Fruit fly (Drosophila melanogaster) whole organism, embryonic: ENCODE measurements around the gene CG13616.

Source experiments
- Atf-2 ChIP-seq: fragments of 200-800 bp; sonication (Bioruptor generic); optimal IDR thresholded peaks from 2 replicates; lab custom pipeline; 2016; ENCODE audit warnings: missing biosample characterization, missing genetic modification characterization
- Awh ChIP-seq: fragments of 200-800 bp; sonication (Bioruptor generic); IDR thresholded peaks from 2 replicates; pipeline ENCODE4, ENCODE4 v1.3.6; 2022; ENCODE audit warnings: missing biosample characterization, missing genetic modification characterization
- CG11085 ChIP-seq: fragments of 200-800 bp; sonication (Bioruptor generic); IDR thresholded peaks from 2 replicates; pipeline ENCODE4 v1.3.6; 2022; ENCODE audit warnings: missing biosample characterization, missing genetic modification characterization
- CG11456 ChIP-seq: fragments of 200-800 bp; sonication (Bioruptor generic); IDR thresholded peaks from 3 replicates; pipeline ENCODE4 v1.3.6; 2022; ENCODE audit warnings: missing biosample characterization, missing genetic modification characterization
- CG11696 ChIP-seq: fragments of 200-800 bp; sonication (Bioruptor generic); IDR thresholded peaks from 2 replicates; pipeline ENCODE4 v1.3.6; 2022; ENCODE audit warnings: missing biosample characterization, missing genetic modification characterization
- CG12659 ChIP-seq: fragments of 200-800 bp; sonication (Bioruptor generic); optimal IDR thresholded peaks from 3 replicates; lab custom pipeline; 2017; ENCODE audit warnings: mild to moderate bottlenecking, missing biosample characterization, missing genetic modification reagents, missing genetic modification characterization
- CG14441 ChIP-seq: fragments of 200-800 bp; sonication (Bioruptor generic); IDR thresholded peaks from 2 replicates; pipeline ENCODE4 v1.3.6; 2022; ENCODE audit warnings: missing biosample characterization, missing genetic modification characterization
- CG15269 ChIP-seq: fragments of 200-800 bp; sonication (Bioruptor generic); optimal IDR thresholded peaks from 2 replicates; lab custom pipeline; 2018; ENCODE audit warnings: missing biosample characterization, mild to moderate bottlenecking, missing genetic modification characterization, moderate library complexity
- CG15696 ChIP-seq: fragments of 200-800 bp; sonication (Bioruptor generic); optimal IDR thresholded peaks from 2 replicates; lab custom pipeline; 2019; ENCODE audit warnings: missing biosample characterization, mild to moderate bottlenecking, missing genetic modification characterization, moderate library complexity
- CG16813 ChIP-seq: fragments of 200-800 bp; sonication (Bioruptor generic); IDR thresholded peaks from 3 replicates; pipeline ENCODE4 v1.3.6; 2022; ENCODE audit warnings: missing biosample characterization, missing genetic modification characterization; ENCODE audit not compliant: partially characterized antibody
- CG2202 ChIP-seq: fragments of 200-800 bp; sonication (Bioruptor generic); optimal IDR thresholded peaks from 2 replicates; lab custom pipeline; 2018; ENCODE audit warnings: missing biosample characterization, mild to moderate bottlenecking, missing genetic modification characterization
- CG31224 ChIP-seq: fragments of 200-800 bp; sonication (Bioruptor generic); IDR thresholded peaks from 2 replicates; pipeline ENCODE4 v1.3.6; 2022; ENCODE audit warnings: missing biosample characterization, missing genetic modification characterization
- CG32772 ChIP-seq: fragments of 200-800 bp; sonication (Bioruptor generic); IDR thresholded peaks from 2 replicates; pipeline ENCODE4 v1.3.6; 2022; ENCODE audit warnings: missing biosample characterization, missing genetic modification characterization
- CG3281 ChIP-seq: fragments of 200-800 bp; sonication (Bioruptor generic); optimal IDR thresholded peaks from 3 replicates; lab custom pipeline; 2017; ENCODE audit warnings: missing biosample characterization, mild to moderate bottlenecking, missing genetic modification characterization
- CG6254 ChIP-seq: fragments of 200-800 bp; sonication (Bioruptor generic); optimal IDR thresholded peaks from 3 replicates; lab custom pipeline; 2017; ENCODE audit warnings: mild to moderate bottlenecking, missing biosample characterization, missing genetic modification reagents, missing genetic modification characterization
- CG6683 ChIP-seq: fragments of 200-800 bp; sonication (Bioruptor generic); optimal IDR thresholded peaks from 2 replicates; lab custom pipeline; 2017; ENCODE audit warnings: missing biosample characterization, mild to moderate bottlenecking, missing genetic modification characterization, missing genetic modification reagents
- CG7928 ChIP-seq: fragments of 200-800 bp; sonication (Bioruptor generic); optimal IDR thresholded peaks from 2 replicates; lab custom pipeline; 2017; ENCODE audit warnings: missing biosample characterization, mild to moderate bottlenecking, missing genetic modification characterization
- CG8281 ChIP-seq: fragments of 200-800 bp; sonication (Bioruptor generic); optimal IDR thresholded peaks from 2 replicates; lab custom pipeline; 2018; ENCODE audit warnings: missing biosample characterization, mild to moderate bottlenecking, missing genetic modification characterization, moderate library complexity
- CG9215 ChIP-seq: fragments of 200-800 bp; sonication (Bioruptor generic); IDR thresholded peaks from 2 replicates; pipeline ENCODE4 v1.3.6; 2022; ENCODE audit warnings: missing biosample characterization, missing genetic modification characterization
- D19B ChIP-seq: fragments of 200-800 bp; sonication (Bioruptor generic); optimal IDR thresholded peaks from 2 replicates; lab custom pipeline; 2017; ENCODE audit warnings: missing biosample characterization, mild to moderate bottlenecking, missing genetic modification characterization
- Dref ChIP-seq: fragments of 200-800 bp; sonication (Bioruptor generic); IDR thresholded peaks from 2 replicates; pipeline ENCODE4 v1.3.6; 2022; ENCODE audit warnings: missing biosample characterization, missing genetic modification characterization
- Drgx ChIP-seq: fragments of 200-800 bp; sonication (Bioruptor generic); IDR thresholded peaks from 2 replicates; pipeline ENCODE4 v1.3.6; 2022; ENCODE audit warnings: missing biosample characterization, missing genetic modification characterization
- Ets65A ChIP-seq: fragments of 200-800 bp; sonication (Bioruptor generic); peaks from one replicate; lab custom pipeline; 2016; ENCODE audit warnings: missing biosample characterization, missing genetic modification characterization
- Fer2 ChIP-seq: fragments of 200-800 bp; sonication (Bioruptor generic); optimal IDR thresholded peaks from 2 replicates; lab custom pipeline; 2018; ENCODE audit warnings: missing biosample characterization, mild to moderate bottlenecking, missing genetic modification characterization, moderate library complexity
- Gug ChIP-seq: fragments of 200-800 bp; sonication (Bioruptor generic); IDR thresholded peaks from 4 replicates; pipeline ENCODE4 v1.3.6; 2022; ENCODE audit warnings: missing biosample characterization, missing genetic modification characterization
- HHEX ChIP-seq: fragments of 200-800 bp; sonication (Bioruptor generic); optimal IDR thresholded peaks from 3 replicates; lab custom pipeline; 2017; ENCODE audit warnings: missing biosample characterization, mild to moderate bottlenecking, missing genetic modification characterization, missing genetic modification reagents
- Hmx ChIP-seq: fragments of 200-800 bp; sonication (Bioruptor generic); optimal IDR thresholded peaks from 2 replicates; lab custom pipeline; 2016; ENCODE audit warnings: missing biosample characterization, missing genetic modification characterization
- NC2α ChIP-seq: fragments of 200-800 bp; sonication (Bioruptor generic); optimal IDR thresholded peaks from 2 replicates; lab custom pipeline; 2016; ENCODE audit warnings: missing biosample characterization, missing genetic modification characterization
- Neu2 ChIP-seq: fragments of 200-800 bp; sonication (Bioruptor generic); optimal IDR thresholded peaks from 3 replicates; lab custom pipeline; 2016; ENCODE audit warnings: missing biosample characterization, missing genetic modification characterization, borderline replicate concordance
- Opbp ChIP-seq: fragments of 200-800 bp; sonication (Bioruptor generic); IDR thresholded peaks from 3 replicates; pipeline ENCODE4 v1.3.6; 2022; ENCODE audit warnings: missing biosample characterization, missing genetic modification characterization; ENCODE audit not compliant: partially characterized antibody
- Trl ChIP-seq, 3 experiments: fragments of >200 bp in 2 of 3; fragments of 200-800 bp in 1 of 3; sonication (Bioruptor generic) in 1 of 3; optimal IDR thresholded peaks; 2 replicates in 1 of 3; 3 replicates in 2 of 3; lab custom pipeline; 2016 to 2017; ENCODE audit warnings: missing biosample characterization in 1 of 3, missing genetic modification characterization in 1 of 3
- aop ChIP-seq: fragments of 200-800 bp; sonication (Bioruptor generic); IDR thresholded peaks from 2 replicates; pipeline ENCODE4 v1.3.6; 2022; ENCODE audit warnings: missing biosample characterization, missing genetic modification characterization
- ato ChIP-seq: fragments of 200-800 bp; sonication (Bioruptor generic); IDR thresholded peaks from 2 replicates; pipeline ENCODE4 v1.3.6; 2022; ENCODE audit warnings: missing biosample characterization, missing genetic modification characterization; ENCODE audit not compliant: partially characterized antibody
- bowl ChIP-seq: fragments of 200-800 bp; sonication (Bioruptor generic); IDR thresholded peaks from 2 replicates; pipeline ENCODE4 v1.3.6; 2022; ENCODE audit warnings: missing biosample characterization, missing genetic modification characterization
- bsh ChIP-seq, 2 experiments: fragments of 200-800 bp; sonication (Bioruptor generic); optimal IDR thresholded peaks; 2 replicates each; lab custom pipeline; 2017 to 2018; ENCODE audit warnings: mild to moderate bottlenecking in 2 of 2, missing biosample characterization in 2 of 2, missing genetic modification characterization in 2 of 2, moderate library complexity in 1 of 2
- btn ChIP-seq: fragments of 200-800 bp; sonication (Bioruptor generic); optimal IDR thresholded peaks from 2 replicates; lab custom pipeline; 2016; ENCODE audit warnings: missing biosample characterization, missing genetic modification characterization
- danr ChIP-seq: fragments of 200-800 bp; sonication (Bioruptor generic); IDR thresholded peaks from 2 replicates; pipeline ENCODE4 v1.3.6; 2022; ENCODE audit warnings: missing biosample characterization, missing genetic modification characterization
- dpn ChIP-seq, 2 experiments: fragments of 200-800 bp; sonication (Bioruptor generic); optimal IDR thresholded peaks; 3 replicates each; lab custom pipeline; 2016; ENCODE audit warnings: missing biosample characterization in 2 of 2, missing genetic modification characterization in 2 of 2
- gcm2 ChIP-seq: fragments of 200-800 bp; sonication (Bioruptor generic); optimal IDR thresholded peaks from 2 replicates; lab custom pipeline; 2016; ENCODE audit warnings: missing biosample characterization, missing genetic modification characterization
- gsb ChIP-seq: fragments of 200-800 bp; sonication (Bioruptor generic); IDR thresholded peaks from 2 replicates; pipeline ENCODE4 v1.3.6; 2022; ENCODE audit warnings: missing biosample characterization, missing genetic modification characterization
- lmd ChIP-seq: fragments of 200-800 bp; sonication (Bioruptor generic); IDR thresholded peaks from 2 replicates; pipeline ENCODE4 v1.3.6; 2022; ENCODE audit warnings: missing biosample characterization, missing genetic modification characterization
- oc ChIP-seq: fragments of 200-800 bp; sonication (Bioruptor generic); optimal IDR thresholded peaks from 2 replicates; lab custom pipeline; 2018; ENCODE audit warnings: missing biosample characterization, mild to moderate bottlenecking, missing genetic modification characterization, moderate library complexity
- odd ChIP-seq: fragments of 200-800 bp; sonication (Bioruptor generic); optimal IDR thresholded peaks from 2 replicates; lab custom pipeline; 2017; ENCODE audit warnings: missing biosample characterization, mild to moderate bottlenecking, missing genetic modification characterization
- org-1 ChIP-seq: fragments of 200-800 bp; sonication (Bioruptor generic); optimal IDR thresholded peaks from 2 replicates; lab custom pipeline; 2017; ENCODE audit warnings: missing biosample characterization, missing genetic modification characterization
- row ChIP-seq: fragments of 200-800 bp; sonication (Bioruptor generic); IDR thresholded peaks from 3 replicates; pipeline ENCODE4 v1.3.6; 2022; ENCODE audit warnings: missing biosample characterization, missing genetic modification characterization
- sens ChIP-seq: fragments of 200-800 bp; sonication (Bioruptor generic); peaks from one replicate; lab custom pipeline; 2016; ENCODE audit warnings: missing biosample characterization, missing genetic modification characterization
- stc ChIP-seq: fragments of 200-800 bp; sonication (Bioruptor generic); IDR thresholded peaks from 2 replicates; pipeline ENCODE4 v1.3.6; 2022; ENCODE audit warnings: missing biosample characterization, missing genetic modification characterization
- stwl ChIP-seq: fragments of 200-800 bp; sonication (Bioruptor generic); optimal IDR thresholded peaks from 3 replicates; lab custom pipeline; 2018; ENCODE audit warnings: missing biosample characterization, mild to moderate bottlenecking, missing genetic modification characterization, moderate library complexity
- vfl ChIP-seq: fragments of 200-800 bp; sonication (Bioruptor generic); optimal IDR thresholded peaks from 2 replicates; lab custom pipeline; 2016; ENCODE audit warnings: missing biosample characterization, missing genetic modification characterization
- wek ChIP-seq: fragments of 200-800 bp; sonication (Bioruptor generic); optimal IDR thresholded peaks from 3 replicates; lab custom pipeline; 2018; ENCODE audit warnings: missing biosample characterization, mild to moderate bottlenecking, missing genetic modification characterization, moderate library complexity

Gene CG13616

dm6 chr3R:24348420-24349190, 44.1 kb upstream of the CG13616 start, which contains the start of the genes CG5746 and CG6454 (continued):
- TF ChIP-seq dpn (GFP tag; optimal IDR thresholded peaks at IDR 0.05; lab: Kevin White, UChicago) (peak; percentile 31 to 65), Dref (GFP tag; lab: Robert Waterston, UW) (no peak), Opbp (GFP tag; lab: Robert Waterston, UW) (no peak), Neu2 (peak; percentile 18), odd (no peak), stc (GFP tag; lab: Robert Waterston, UW) (no peak), Gug (peak; percentile 61; the same call in 3 of the 4 replicates), CG16813 (GFP tag; lab: Robert Waterston, UW) (no peak), CG2202 (tag; lab: Kevin White, UChicago) (no peak), HHEX (GFP tag; lab: Kevin White, UChicago) (no peak), CG15696 (tag; lab: Kevin White, UChicago) (peak; percentile 45), gcm2 (GFP tag; lab: Kevin White, UChicago) (no peak), wek (no peak), CG7928 (no peak), Trl (optimal IDR thresholded peaks at IDR 0.05; lab: Kevin White, UChicago) (no peak), Trl (GFP tag; optimal IDR thresholded peaks at IDR 0.05; lab: Kevin White, UChicago) (peak; percentile 65), CG31224 (GFP tag; lab: Robert Waterston, UW) (no peak; the same call in 1 of the 2 replicates), D19B (GFP tag; lab: Kevin White, UChicago) (no peak), oc (no peak), CG12659 (peak; percentile 83), row (GFP tag; lab: Robert Waterston, UW) (peak; percentile 76), vfl (GFP tag; lab: Kevin White, UChicago) (peak; percentile 20), lmd (GFP tag; lab: Robert Waterston, UW) (peak; percentile 39; the same call in 1 of the 2 replicates), Drgx (GFP tag; lab: Robert Waterston, UW) (no peak), stwl (tag; lab: Kevin White, UChicago) (peak; percentile 48), ato (no peak), Hmx (GFP tag; lab: Kevin White, UChicago) (no peak), sens (GFP tag; lab: Kevin White, UChicago) (peak; percentile 94), Ets65A (peak; percentile 69), bsh (GFP tag; optimal IDR thresholded peaks at IDR 0.05; lab: Kevin White, UChicago) (no peak), org-1 (GFP tag; lab: Kevin White, UChicago) (no peak), CG11456 (GFP tag; lab: Robert Waterston, UW) (no peak), NC2α (GFP tag; lab: Kevin White, UChicago) (peak; percentile 29), CG15269 (tag; lab: Kevin White, UChicago) (no peak), CG3281 (GFP tag; lab: Kevin White, UChicago) (no peak), Awh (GFP tag; lab: Robert Waterston, UW) (no peak), CG11696 (GFP tag; lab: Robert Waterston, UW) (no peak), CG6683 (GFP tag; lab: Kevin White, UChicago) (no peak), btn (GFP tag; lab: Kevin White, UChicago) (no peak), CG32772 (no peak; the same call in 1 of the 2 replicates), bowl (GFP tag; lab: Robert Waterston, UW) (no peak), Atf-2 (peak; percentile 51), CG11085 (no peak), CG8281 (tag; lab: Kevin White, UChicago) (no peak), aop (GFP tag; lab: Robert Waterston, UW) (no peak), gsb (GFP tag; lab: Robert Waterston, UW) (no peak), CG6254 (no peak), danr (GFP tag; lab: Robert Waterston, UW) (no peak), CG9215 (GFP tag; lab: Robert Waterston, UW) (peak; percentile 54), CG14441 (GFP tag; lab: Robert Waterston, UW) (no peak), Fer2 (tag; lab: Kevin White, UChicago) (no peak)
